Fruit fly (Drosophila melanogaster) whole organism, embryonic: ENCODE measurements around the gene GlyRS.

ENCODE experiments used
- Bgb ChIP-seq: fragments of 200-800 bp; sonication (Bioruptor generic); IDR thresholded peaks from 2 replicates; pipeline ENCODE4 v1.3.6; 2022; ENCODE audit warnings: missing biosample characterization, missing genetic modification characterization; ENCODE audit not compliant: partially characterized antibody
- CG10274 ChIP-seq: fragments of 200-800 bp; sonication (Bioruptor generic); optimal IDR thresholded peaks from 3 replicates; lab custom pipeline; 2017; ENCODE audit warnings: missing biosample characterization, mild to moderate bottlenecking, missing genetic modification characterization
- CG10462 ChIP-seq: fragments of 200-800 bp; sonication (Bioruptor generic); optimal IDR thresholded peaks from 2 replicates; lab custom pipeline; 2016; ENCODE audit warnings: missing biosample characterization, missing genetic modification characterization
- CG12155 ChIP-seq: fragments of 200-800 bp; sonication (Bioruptor generic); optimal IDR thresholded peaks from 3 replicates; lab custom pipeline; 2016; ENCODE audit warnings: missing biosample characterization, missing genetic modification characterization
- CG12942 ChIP-seq: fragments of 200-800 bp; sonication (Bioruptor generic); optimal IDR thresholded peaks from 3 replicates; lab custom pipeline; 2016; ENCODE audit warnings: missing biosample characterization, missing genetic modification characterization
- CG17612 ChIP-seq: fragments of 200-800 bp; sonication (Bioruptor generic); IDR thresholded peaks from 2 replicates; pipeline ENCODE4 v1.3.6; 2022; ENCODE audit warnings: missing biosample characterization, missing genetic modification characterization
- CG18011 ChIP-seq: fragments of 200-800 bp; sonication (Bioruptor generic); optimal IDR thresholded peaks from 2 replicates; lab custom pipeline; 2017; ENCODE audit warnings: missing biosample characterization, missing genetic modification characterization, mild to moderate bottlenecking, moderate library complexity, missing genotype
- CG31388 ChIP-seq: fragments of 200-800 bp; sonication (Bioruptor generic); optimal IDR thresholded peaks from 2 replicates; lab custom pipeline; 2016; ENCODE audit warnings: missing biosample characterization, missing genetic modification characterization
- CG31441 ChIP-seq: fragments of 200-800 bp; sonication (Bioruptor generic); IDR thresholded peaks from 2 replicates; pipeline ENCODE4 v1.3.6; 2022; ENCODE audit warnings: missing biosample characterization, missing genetic modification characterization
- CG33557 ChIP-seq: fragments of 200-800 bp; sonication (Bioruptor generic); optimal IDR thresholded peaks from 2 replicates; lab custom pipeline; 2019; ENCODE audit warnings: missing biosample characterization, mild to moderate bottlenecking, missing genetic modification characterization, moderate library complexity
- CG34422 ChIP-seq: fragments of 200-800 bp; sonication (Bioruptor generic); IDR thresholded peaks from 3 replicates; pipeline ENCODE4 v1.3.6; 2022; ENCODE audit warnings: missing biosample characterization, missing genetic modification characterization
- CG42726 ChIP-seq: fragments of 200-800 bp; sonication (Bioruptor generic); IDR thresholded peaks from 2 replicates; pipeline ENCODE4 v1.3.6; 2022; ENCODE audit warnings: missing biosample characterization, missing genetic modification characterization; ENCODE audit not compliant: partially characterized antibody
- CG4617 ChIP-seq: fragments of 200-800 bp; sonication (Bioruptor generic); optimal IDR thresholded peaks from 3 replicates; lab custom pipeline; 2016; ENCODE audit warnings: missing biosample characterization, missing genetic modification characterization, borderline replicate concordance
- CG4820 ChIP-seq: fragments of 200-800 bp; sonication (Bioruptor generic); optimal IDR thresholded peaks from 3 replicates; lab custom pipeline; 2016; ENCODE audit warnings: missing biosample characterization, missing genetic modification characterization
- CG6175 ChIP-seq: fragments of 200-800 bp; sonication (Bioruptor generic); IDR thresholded peaks from 3 replicates; pipeline ENCODE4 v1.3.6; 2022; ENCODE audit warnings: missing biosample characterization, missing genetic modification characterization
- CG6689 ChIP-seq: fragments of 200-800 bp; sonication (Bioruptor generic); IDR thresholded peaks from 2 replicates; pipeline ENCODE4 v1.3.6; 2022; ENCODE audit warnings: missing biosample characterization, missing genetic modification characterization
- CG7839 ChIP-seq: fragments of 200-800 bp; sonication (Bioruptor generic); optimal IDR thresholded peaks from 3 replicates; lab custom pipeline; 2018; ENCODE audit warnings: missing biosample characterization, mild to moderate bottlenecking, missing genetic modification characterization, moderate library complexity
- CG8281 ChIP-seq: fragments of 200-800 bp; sonication (Bioruptor generic); optimal IDR thresholded peaks from 2 replicates; lab custom pipeline; 2018; ENCODE audit warnings: missing biosample characterization, mild to moderate bottlenecking, missing genetic modification characterization, moderate library complexity
- CG8388 ChIP-seq: fragments of 200-800 bp; sonication (Bioruptor generic); optimal IDR thresholded peaks from 2 replicates; lab custom pipeline; 2019; ENCODE audit warnings: missing biosample characterization, mild to moderate bottlenecking, missing genetic modification characterization, moderate library complexity
- CG9215 ChIP-seq: fragments of 200-800 bp; sonication (Bioruptor generic); IDR thresholded peaks from 2 replicates; pipeline ENCODE4 v1.3.6; 2022; ENCODE audit warnings: missing biosample characterization, missing genetic modification characterization
- CG9727 ChIP-seq: fragments of 200-800 bp; sonication (Bioruptor generic); optimal IDR thresholded peaks from 3 replicates; lab custom pipeline; 2017; ENCODE audit warnings: missing biosample characterization, mild to moderate bottlenecking, missing genetic modification characterization
- CTCF ChIP-seq: fragments of 200-800 bp; sonication (Bioruptor generic); optimal IDR thresholded peaks from 2 replicates; lab custom pipeline; 2017; ENCODE audit warnings: missing biosample characterization, mild to moderate bottlenecking, missing genetic modification characterization, moderate library complexity
- D19B ChIP-seq: fragments of 200-800 bp; sonication (Bioruptor generic); optimal IDR thresholded peaks from 2 replicates; lab custom pipeline; 2017; ENCODE audit warnings: missing biosample characterization, mild to moderate bottlenecking, missing genetic modification characterization
- Hsf ChIP-seq: fragments of 200-800 bp; sonication (Bioruptor generic); optimal IDR thresholded peaks from 3 replicates; lab custom pipeline; 2016; ENCODE audit warnings: missing biosample characterization, missing genetic modification characterization
- Jarid2 ChIP-seq: fragments of 200-800 bp; sonication (Bioruptor generic); optimal IDR thresholded peaks from 3 replicates; lab custom pipeline; 2017; ENCODE audit warnings: mild to moderate bottlenecking, missing biosample characterization, missing genetic modification reagents, missing genetic modification characterization
- PHDP ChIP-seq: fragments of 200-800 bp; sonication (Bioruptor generic); optimal IDR thresholded peaks from 3 replicates; lab custom pipeline; 2018; ENCODE audit warnings: missing biosample characterization, mild to moderate bottlenecking, missing genetic modification characterization, moderate library complexity
- Scr ChIP-seq: fragments of 200-800 bp; sonication (Bioruptor generic); IDR thresholded peaks from 2 replicates; pipeline ENCODE4 v1.3.6; 2022; ENCODE audit warnings: missing biosample characterization, missing genetic modification characterization; ENCODE audit not compliant: partially characterized antibody
- Sox102F ChIP-seq: fragments of 200-800 bp; sonication (Bioruptor generic); optimal IDR thresholded peaks from 2 replicates; lab custom pipeline; 2018; ENCODE audit warnings: missing biosample characterization, mild to moderate bottlenecking, missing genetic modification characterization, moderate library complexity
- Stat92E ChIP-seq, 3 experiments: fragments of >200 bp in 2 of 3; fragments of 200-800 bp in 1 of 3; sonication (Bioruptor generic) in 1 of 3; optimal IDR thresholded peaks; 2 replicates each; lab custom pipeline; 2017 to 2019; ENCODE audit warnings: missing biosample characterization in 3 of 3, missing genetic modification characterization in 3 of 3, mild to moderate bottlenecking in 1 of 3, moderate library complexity in 1 of 3
- Xbp1 ChIP-seq: fragments of 200-800 bp; sonication (Bioruptor generic); optimal IDR thresholded peaks from 3 replicates; lab custom pipeline; 2016; ENCODE audit warnings: missing biosample characterization, mild to moderate bottlenecking, missing genetic modification characterization
- ab ChIP-seq: fragments of 200-800 bp; sonication (Bioruptor generic); optimal IDR thresholded peaks from 2 replicates; lab custom pipeline; 2016; ENCODE audit warnings: missing biosample characterization, missing genetic modification characterization
- ase ChIP-seq: fragments of 200-800 bp; sonication (Bioruptor generic); IDR thresholded peaks from 3 replicates; pipeline ENCODE4 v1.3.6; 2022; ENCODE audit warnings: missing biosample characterization, missing genetic modification characterization
- ato ChIP-seq: fragments of 200-800 bp; sonication (Bioruptor generic); IDR thresholded peaks from 2 replicates; pipeline ENCODE4 v1.3.6; 2022; ENCODE audit warnings: missing biosample characterization, missing genetic modification characterization; ENCODE audit not compliant: partially characterized antibody
- cad ChIP-seq: fragments of >200 bp; optimal IDR thresholded peaks from 2 replicates; lab custom pipeline; 2017; ENCODE audit warnings: missing biosample characterization, missing genetic modification characterization
- ems ChIP-seq: fragments of 200-800 bp; sonication (Bioruptor generic); optimal IDR thresholded peaks from 3 replicates; lab custom pipeline; 2016; ENCODE audit warnings: missing biosample characterization, missing genetic modification characterization
- esg ChIP-seq: fragments of 200-800 bp; sonication (Bioruptor generic); conservative IDR thresholded peaks from 2 replicates; pipeline ENCODE4 v1.3.6; 2022; ENCODE audit warnings: missing biosample characterization, missing genetic modification characterization
- gsb ChIP-seq: fragments of 200-800 bp; sonication (Bioruptor generic); IDR thresholded peaks from 2 replicates; pipeline ENCODE4 v1.3.6; 2022; ENCODE audit warnings: missing biosample characterization, missing genetic modification characterization
- gsb-n ChIP-seq: fragments of 200-800 bp; sonication (Bioruptor generic); optimal IDR thresholded peaks from 3 replicates; lab custom pipeline; 2018; ENCODE audit warnings: missing biosample characterization, mild to moderate bottlenecking, missing genetic modification characterization
- gt ChIP-seq: fragments of 200-800 bp; sonication (Bioruptor generic); IDR thresholded peaks from 2 replicates; pipeline ENCODE4 v1.3.6; 2022; ENCODE audit warnings: missing biosample characterization, missing genetic modification characterization
- ken ChIP-seq: fragments of 200-800 bp; sonication (Bioruptor generic); IDR thresholded peaks from 3 replicates; pipeline ENCODE4 v1.3.6; 2022; ENCODE audit warnings: missing biosample characterization, missing genetic modification characterization
- kni ChIP-seq: fragments of 200-800 bp; sonication (Bioruptor generic); optimal IDR thresholded peaks from 3 replicates; lab custom pipeline; 2017; ENCODE audit warnings: mild to moderate bottlenecking, missing biosample characterization, missing genetic modification reagents, missing genetic modification characterization
- nau ChIP-seq: fragments of 200-800 bp; sonication (Bioruptor generic); optimal IDR thresholded peaks from 3 replicates; lab custom pipeline; 2017; ENCODE audit warnings: missing biosample characterization, mild to moderate bottlenecking, missing genetic modification characterization, missing genetic modification reagents
- onecut ChIP-seq: fragments of 200-800 bp; sonication (Bioruptor generic); IDR thresholded peaks from 2 replicates; pipeline ENCODE4 v1.3.6; 2022; ENCODE audit warnings: missing biosample characterization, missing genetic modification characterization
- row ChIP-seq: fragments of 200-800 bp; sonication (Bioruptor generic); IDR thresholded peaks from 3 replicates; pipeline ENCODE4 v1.3.6; 2022; ENCODE audit warnings: missing biosample characterization, missing genetic modification characterization
- scrt ChIP-seq: fragments of 200-800 bp; sonication (Bioruptor generic); optimal IDR thresholded peaks from 2 replicates; lab custom pipeline; 2018; ENCODE audit warnings: missing biosample characterization, mild to moderate bottlenecking, missing genetic modification characterization, moderate library complexity
- sna ChIP-seq: fragments of 200-800 bp; sonication (Bioruptor generic); IDR thresholded peaks from 2 replicates; pipeline ENCODE4 v1.3.6; 2022; ENCODE audit warnings: missing biosample characterization, missing genetic modification characterization; ENCODE audit not compliant: partially characterized antibody
- so ChIP-seq: fragments of 200-800 bp; sonication (Bioruptor generic); IDR thresholded peaks from 3 replicates; pipeline ENCODE4 v1.3.6; 2022; ENCODE audit warnings: missing biosample characterization, missing genetic modification characterization
- ttk ChIP-seq: fragments of 200-800 bp; sonication (Bioruptor generic); IDR thresholded peaks from 2 replicates; pipeline ENCODE4 v2.1.2; 2022; ENCODE audit warnings: missing biosample characterization, missing genetic modification characterization
- twi ChIP-seq: fragments of 200-800 bp; optimal IDR thresholded peaks from 2 replicates; lab custom pipeline; 2019; ENCODE audit warnings: missing biosample characterization, mild to moderate bottlenecking, missing genetic modification characterization, moderate library complexity

GlyRS gene

dm6 chr3L:15101639-15102413 lies 6.9 kb downstream of the GlyRS start (continued):
- TF ChIP-seq Sox102F (GFP tag; lab: Kevin White, UChicago) (peak; percentile 20), CG10274 (GFP tag; lab: Kevin White, UChicago) (no peak), gsb-n (tag; lab: Kevin White, UChicago) (peak; percentile 66), Jarid2 (no peak), ems (GFP tag; lab: Kevin White, UChicago) (no peak), CG18011 (no peak), scrt (GFP tag; lab: Kevin White, UChicago) (peak; percentile 80), CG42726 (GFP tag; lab: Robert Waterston, UW) (no peak), sna (GFP tag; lab: Robert Waterston, UW) (no peak), Stat92E (GFP tag; optimal IDR thresholded peaks at IDR 0.05; lab: Kevin White, UChicago) (no peak), nau (GFP tag; lab: Kevin White, UChicago) (peak; percentile 82), Hsf (no peak), Xbp1 (GFP tag; lab: Kevin White, UChicago) (no peak), CG31388 (no peak), CG8388 (no peak), kni (no peak), CG9215 (GFP tag; lab: Robert Waterston, UW) (no peak), CG10462 (GFP tag; lab: Kevin White, UChicago) (no peak), CG12942 (GFP tag; lab: Kevin White, UChicago) (no peak), row (GFP tag; lab: Robert Waterston, UW) (peak; percentile 25; the same call in 1 of the 3 replicates)

dm6 chr3L:15102669-15103309 lies 7.8 kb downstream of the GlyRS start:
- TF ChIP-seq esg (GFP tag; lab: Robert Waterston, UW) (no peak), ken (GFP tag; lab: Robert Waterston, UW) (no peak), CG17612 (no peak), ttk (no peak), Scr (GFP tag; lab: Robert Waterston, UW) (no peak), CG6175 (GFP tag; lab: Robert Waterston, UW) (0 out of 3 replicates have a peak, but pooled peaks have one; percentile 21), so (GFP tag; lab: Robert Waterston, UW) (no peak), CG34422 (GFP tag; lab: Robert Waterston, UW) (no peak), CG12155 (GFP tag; lab: Kevin White, UChicago) (no peak), ase (GFP tag; lab: Robert Waterston, UW) (no peak), CG4617 (GFP tag; lab: Kevin White, UChicago) (no peak), gt (GFP tag; lab: Robert Waterston, UW) (no peak), cad (GFP tag; lab: Kevin White, UChicago) (no peak), twi (no peak), CG7839 (tag; lab: Kevin White, UChicago) (peak; percentile 12), CG9727 (GFP tag; lab: Kevin White, UChicago) (no peak), ab (GFP tag; lab: Kevin White, UChicago) (no peak), CG33557 (GFP tag; lab: Kevin White, UChicago) (no peak), CG31441 (GFP tag; lab: Robert Waterston, UW) (no peak), PHDP (peak; percentile 12), ato (no peak), CG4820 (GFP tag; lab: Kevin White, UChicago) (no peak), CG6689 (GFP tag; lab: Robert Waterston, UW) (peak; percentile 22; the same call in 1 of the 2 replicates), CTCF (GFP tag; lab: Kevin White, UChicago) (no peak), onecut (no peak), gsb (GFP tag; lab: Robert Waterston, UW) (no peak), CG8281 (tag; lab: Kevin White, UChicago) (no peak), D19B (GFP tag; lab: Kevin White, UChicago) (no peak), Bgb (GFP tag; lab: Robert Waterston, UW) (no peak)
